Worm (Caenorhabditis elegans) whole organism, early embryonic: ENCODE results near the gene grd-10.

Source experiments
- B0310.2 ChIP-seq: sonication (generic microtip); optimal IDR thresholded peaks from 2 replicates; lab custom pipeline; 2016; ENCODE audit warnings: mild to moderate bottlenecking, missing genetic modification characterization, missing compliant biosample characterization
- ama-1 ChIP-seq: fragments of 150-350 bp; optimal IDR thresholded peaks from 2 replicates; lab custom pipeline; 2014
- ceh-36 ChIP-seq: sonication (generic microtip); optimal IDR thresholded peaks from 2 replicates; lab custom pipeline; 2016; ENCODE audit warnings: missing genetic modification characterization, inconsistent platforms, missing compliant biosample characterization
- flt-1 ChIP-seq: fragments of 200-800 bp; sonication (Bioruptor generic); IDR thresholded peaks from 2 replicates; pipeline ENCODE4 v1.3.6; 2022; ENCODE audit warnings: missing genetic modification characterization, missing compliant biosample characterization

- TF ChIP-seq flt-1 (GFP tag; lab: Robert Waterston, UW) (no peak), ama-1 (lab: Kevin White, UChicago) (no peak), ceh-36 (no peak), B0310.2 (no peak)
Measured at ce11 chrIV:3467128-3467527, 26.3 kb downstream of the grd-10 start, which contains the start of gene F58E2.3.
